Fruit fly (Drosophila melanogaster) whole organism, wandering third instar larva: Measurements from ENCODE around the gene CG13893.

ENCODE experiments used
- HLH106 ChIP-seq: fragments of 200-800 bp; optimal IDR thresholded peaks from 3 replicates; lab custom pipeline; 2019; ENCODE audit warnings: missing biosample characterization, mild to moderate bottlenecking, missing genetic modification characterization, moderate library complexity
- Hnf4 ChIP-seq: fragments of 200-800 bp; sonication (Bioruptor generic); optimal IDR thresholded peaks from 2 replicates; lab custom pipeline; 2016; ENCODE audit warnings: missing biosample characterization, mild to moderate bottlenecking, missing genetic modification characterization
- Myc ChIP-seq: fragments of >200 bp; optimal IDR thresholded peaks from 2 replicates; lab custom pipeline; 2017
- OdsH ChIP-seq: fragments of 200-800 bp; sonication (Bioruptor generic); optimal IDR thresholded peaks from 2 replicates; lab custom pipeline; 2016; ENCODE audit warnings: missing biosample characterization, mild to moderate bottlenecking, missing genetic modification characterization
- br ChIP-seq: fragments of 200-800 bp; sonication (Bioruptor generic); optimal IDR thresholded peaks from 2 replicates; lab custom pipeline; 2016; ENCODE audit warnings: missing biosample characterization, missing genetic modification characterization
- dmrt93B ChIP-seq: fragments of 200-800 bp; sonication (Bioruptor generic); optimal IDR thresholded peaks from 2 replicates; lab custom pipeline; 2018; ENCODE audit warnings: missing biosample characterization, mild to moderate bottlenecking, missing genetic modification characterization
- h ChIP-seq: fragments of 200-800 bp; sonication (Bioruptor generic); optimal IDR thresholded peaks from 3 replicates; lab custom pipeline; 2016; ENCODE audit warnings: missing biosample characterization, mild to moderate bottlenecking, missing genetic modification characterization
- lola ChIP-seq: fragments of >200 bp; optimal IDR thresholded peaks from 2 replicates; lab custom pipeline; 2017; ENCODE audit warnings: missing biosample characterization, missing genetic modification characterization
- usp ChIP-seq: fragments of >200 bp; optimal IDR thresholded peaks from 2 replicates; lab custom pipeline; 2017; ENCODE audit warnings: missing biosample characterization, missing genetic modification characterization

DNA sequence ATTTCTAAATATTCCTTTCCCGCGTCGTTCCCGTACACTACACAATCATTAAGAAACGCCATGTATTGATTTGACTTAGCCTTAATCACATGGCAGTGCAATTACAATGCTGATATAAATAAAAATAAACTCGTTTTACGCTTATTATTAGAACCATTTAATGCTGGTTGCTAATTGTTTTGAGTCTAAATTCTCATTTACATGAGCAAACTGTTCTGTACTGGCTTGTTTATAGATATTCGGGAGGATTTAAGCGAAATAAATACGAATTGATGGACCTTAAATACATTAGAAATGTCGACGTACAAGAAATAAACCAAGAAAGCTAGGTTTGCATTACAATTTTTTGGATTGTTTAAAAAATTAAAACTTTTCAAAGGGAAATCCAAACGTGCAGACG lies 23.6 kb upstream of the CG13893 start:
- TF ChIP-seq dmrt93B (GFP tag; lab: Kevin White, UChicago) (no peak), OdsH (GFP tag; lab: Kevin White, UChicago) (no peak), h (GFP tag; lab: Kevin White, UChicago) (no peak), br (GFP tag; lab: Kevin White, UChicago) (no peak), Myc (lab: Kevin White, UChicago) (no peak), HLH106 (no peak), lola (GFP tag; lab: Kevin White, UChicago) (no peak), usp (GFP tag; lab: Kevin White, UChicago) (no peak), Hnf4 (GFP tag; lab: Kevin White, UChicago) (no peak)
